Fruit fly (Drosophila melanogaster) whole organism, embryonic: Measurements from ENCODE around the gene CG6441.
A peak's percentile ranks its signal among the peaks of the same experiment; 100 is the strongest.

Experiments
- Asciz ChIP-seq: fragments of 200-800 bp; sonication (Bioruptor generic); optimal IDR thresholded peaks from 2 replicates; lab custom pipeline; 2017; ENCODE audit warnings: missing biosample characterization, mild to moderate bottlenecking, missing genetic modification characterization, missing genetic modification reagents
- BtbVII ChIP-seq: fragments of 200-800 bp; sonication (Bioruptor generic); optimal IDR thresholded peaks from 3 replicates; lab custom pipeline; 2017; ENCODE audit warnings: missing biosample characterization, mild to moderate bottlenecking, missing genetic modification characterization
- CG10366 ChIP-seq: fragments of 200-800 bp; sonication (Bioruptor generic); IDR thresholded peaks from 2 replicates; pipeline ENCODE4 v1.3.6; 2022; ENCODE audit warnings: missing biosample characterization, missing genetic modification characterization
- CG10431 ChIP-seq: fragments of 200-800 bp; sonication (Bioruptor generic); optimal IDR thresholded peaks from 3 replicates; lab custom pipeline; 2018; ENCODE audit warnings: missing biosample characterization, mild to moderate bottlenecking, missing genetic modification characterization
- CG10565 ChIP-seq: fragments of 200-800 bp; sonication (Bioruptor generic); optimal IDR thresholded peaks from 3 replicates; lab custom pipeline; 2016; ENCODE audit warnings: missing biosample characterization, mild to moderate bottlenecking, missing genetic modification characterization
- CG10959 ChIP-seq: fragments of 200-800 bp; sonication (Bioruptor generic); IDR thresholded peaks from 2 replicates; pipeline ENCODE4 v1.3.6; 2022; ENCODE audit warnings: missing biosample characterization, missing genetic modification characterization
- CG10979 ChIP-seq: fragments of 200-800 bp; sonication (Bioruptor generic); optimal IDR thresholded peaks from 2 replicates; lab custom pipeline; 2018; ENCODE audit warnings: missing biosample characterization, mild to moderate bottlenecking, missing genetic modification characterization, moderate library complexity
- CG11085 ChIP-seq: fragments of 200-800 bp; sonication (Bioruptor generic); IDR thresholded peaks from 2 replicates; pipeline ENCODE4 v1.3.6; 2022; ENCODE audit warnings: missing biosample characterization, missing genetic modification characterization
- CG11560 ChIP-seq: fragments of 200-800 bp; sonication (Bioruptor generic); IDR thresholded peaks from 3 replicates; pipeline ENCODE4 v1.3.6; 2022; ENCODE audit warnings: missing biosample characterization, missing genetic modification characterization
- CG11723 ChIP-seq: fragments of 200-800 bp; sonication (Bioruptor generic); optimal IDR thresholded peaks from 2 replicates; lab custom pipeline; 2017; ENCODE audit warnings: missing biosample characterization, mild to moderate bottlenecking, missing genetic modification characterization
- CG2120 ChIP-seq: fragments of 200-800 bp; sonication (Bioruptor generic); optimal IDR thresholded peaks from 3 replicates; lab custom pipeline; 2016; ENCODE audit warnings: missing biosample characterization, missing genetic modification characterization
- CG30020 ChIP-seq: fragments of 200-800 bp; optimal IDR thresholded peaks from 2 replicates; lab custom pipeline; 2019; ENCODE audit warnings: missing biosample characterization, mild to moderate bottlenecking, missing genetic modification characterization, moderate library complexity
- CG34224 ChIP-seq: fragments of 200-800 bp; sonication (Bioruptor generic); IDR thresholded peaks from 3 replicates; pipeline ENCODE4 v1.3.6; 2022; ENCODE audit warnings: missing biosample characterization, missing genetic modification characterization; ENCODE audit not compliant: partially characterized antibody
- CG3726 ChIP-seq: fragments of 200-800 bp; sonication (Bioruptor generic); IDR thresholded peaks from 3 replicates; pipeline ENCODE4, ENCODE4 v1.3.6; 2022; ENCODE audit warnings: missing biosample characterization, missing genetic modification characterization
- CG3838 ChIP-seq: fragments of 200-800 bp; sonication (Bioruptor generic); optimal IDR thresholded peaks from 3 replicates; lab custom pipeline; 2016; ENCODE audit warnings: missing biosample characterization, missing genetic modification characterization
- CG3995 ChIP-seq: fragments of 200-800 bp; sonication (Bioruptor generic); optimal IDR thresholded peaks from 3 replicates; lab custom pipeline; 2016; ENCODE audit warnings: missing biosample characterization, missing genetic modification characterization
- CG4617 ChIP-seq: fragments of 200-800 bp; sonication (Bioruptor generic); optimal IDR thresholded peaks from 3 replicates; lab custom pipeline; 2016; ENCODE audit warnings: missing biosample characterization, missing genetic modification characterization, borderline replicate concordance
- CG4820 ChIP-seq: fragments of 200-800 bp; sonication (Bioruptor generic); optimal IDR thresholded peaks from 3 replicates; lab custom pipeline; 2016; ENCODE audit warnings: missing biosample characterization, missing genetic modification characterization
- CG5180 ChIP-seq: fragments of 200-800 bp; sonication (Bioruptor generic); optimal IDR thresholded peaks from 3 replicates; lab custom pipeline; 2017; ENCODE audit warnings: missing biosample characterization, missing genetic modification characterization, mild to moderate bottlenecking, moderate library complexity, missing genetic modification reagents
- CG7786 ChIP-seq: fragments of 200-800 bp; sonication (Bioruptor generic); optimal IDR thresholded peaks from 2 replicates; lab custom pipeline; 2016; ENCODE audit warnings: missing biosample characterization, missing genetic modification characterization
- CG8765 ChIP-seq: fragments of 200-800 bp; sonication (Bioruptor generic); IDR thresholded peaks from 2 replicates; pipeline ENCODE4 v1.3.6; 2022; ENCODE audit warnings: missing biosample characterization, missing genetic modification characterization
- CG9215 ChIP-seq: fragments of 200-800 bp; sonication (Bioruptor generic); IDR thresholded peaks from 2 replicates; pipeline ENCODE4 v1.3.6; 2022; ENCODE audit warnings: missing biosample characterization, missing genetic modification characterization
- Camta ChIP-seq: fragments of 200-800 bp; sonication (Bioruptor generic); optimal IDR thresholded peaks from 2 replicates; lab custom pipeline; 2016; ENCODE audit warnings: missing biosample characterization, missing genetic modification characterization
- D ChIP-seq, 2 experiments: fragments of 200-800 bp in 1 of 2; fragments of >200 bp in 1 of 2; sonication (Bioruptor generic) in 1 of 2; optimal IDR thresholded peaks; 2 replicates in 1 of 2; 3 replicates in 1 of 2; lab custom pipeline; 2017; ENCODE audit warnings: mild to moderate bottlenecking in 1 of 2, missing biosample characterization in 1 of 2, missing genetic modification characterization in 1 of 2, missing genetic modification reagents in 1 of 2
- Deaf1 ChIP-seq: fragments of 200-800 bp; optimal IDR thresholded peaks from 3 replicates; lab custom pipeline; 2019; ENCODE audit warnings: missing biosample characterization, mild to moderate bottlenecking, missing genetic modification characterization, moderate library complexity
- Dll ChIP-seq: fragments of 200-800 bp; sonication (Bioruptor generic); IDR thresholded peaks from 4 replicates; pipeline ENCODE4 v1.3.6; 2022; ENCODE audit warnings: missing biosample characterization, missing genetic modification characterization; ENCODE audit not compliant: partially characterized antibody
- Drgx ChIP-seq: fragments of 200-800 bp; sonication (Bioruptor generic); IDR thresholded peaks from 2 replicates; pipeline ENCODE4 v1.3.6; 2022; ENCODE audit warnings: missing biosample characterization, missing genetic modification characterization
- ERR ChIP-seq: fragments of 200-800 bp; sonication (Bioruptor generic); optimal IDR thresholded peaks from 2 replicates; lab custom pipeline; 2016; ENCODE audit warnings: missing biosample characterization, missing genetic modification characterization
- Fer1 ChIP-seq: fragments of 200-800 bp; sonication (Bioruptor generic); optimal IDR thresholded peaks from 2 replicates; lab custom pipeline; 2017; ENCODE audit warnings: missing biosample characterization, mild to moderate bottlenecking, missing genetic modification characterization
- Hmx ChIP-seq: fragments of 200-800 bp; sonication (Bioruptor generic); optimal IDR thresholded peaks from 2 replicates; lab custom pipeline; 2016; ENCODE audit warnings: missing biosample characterization, missing genetic modification characterization
- Hr3 ChIP-seq: fragments of 200-800 bp; sonication (Bioruptor generic); optimal IDR thresholded peaks from 3 replicates; lab custom pipeline; 2016; ENCODE audit warnings: missing biosample characterization, missing genetic modification characterization
- Spps ChIP-seq: fragments of 200-800 bp; sonication (Bioruptor generic); optimal IDR thresholded peaks from 2 replicates; lab custom pipeline; 2018; ENCODE audit warnings: missing biosample characterization, mild to moderate bottlenecking, missing genetic modification characterization
- Sry-δ ChIP-seq: fragments of 200-800 bp; sonication (Bioruptor generic); optimal IDR thresholded peaks from 2 replicates; lab custom pipeline; 2016; ENCODE audit warnings: missing biosample characterization, missing genetic modification characterization
- ase ChIP-seq: fragments of 200-800 bp; sonication (Bioruptor generic); IDR thresholded peaks from 3 replicates; pipeline ENCODE4 v1.3.6; 2022; ENCODE audit warnings: missing biosample characterization, missing genetic modification characterization
- cato ChIP-seq: fragments of 200-800 bp; sonication (Bioruptor generic); optimal IDR thresholded peaks from 2 replicates; lab custom pipeline; 2016; ENCODE audit warnings: missing biosample characterization, missing genetic modification characterization, borderline replicate concordance
- gcm ChIP-seq: fragments of 200-800 bp; sonication (Bioruptor generic); optimal IDR thresholded peaks from 2 replicates; lab custom pipeline; 2019; ENCODE audit warnings: missing biosample characterization, mild to moderate bottlenecking, missing genetic modification characterization, moderate library complexity
- hth ChIP-seq: fragments of >200 bp; optimal IDR thresholded peaks from 2 replicates; lab custom pipeline; 2017; ENCODE audit warnings: inconsistent platforms
- maf-S ChIP-seq: fragments of 200-800 bp; sonication (Bioruptor generic); optimal IDR thresholded peaks from 2 replicates; lab custom pipeline; 2016; ENCODE audit warnings: missing biosample characterization, missing genetic modification characterization
- mam ChIP-seq: fragments of 200-800 bp; sonication (Bioruptor generic); optimal IDR thresholded peaks from 3 replicates; lab custom pipeline; 2016; ENCODE audit warnings: missing biosample characterization, missing genetic modification characterization
- nerfin-2 ChIP-seq: fragments of 200-800 bp; sonication (Bioruptor generic); IDR thresholded peaks from 2 replicates; pipeline ENCODE4 v1.3.6; 2022; ENCODE audit warnings: missing biosample characterization, missing genetic modification characterization; ENCODE audit not compliant: partially characterized antibody
- pzg ChIP-seq: fragments of 200-800 bp; sonication (Bioruptor generic); optimal IDR thresholded peaks from 3 replicates; lab custom pipeline; 2018; ENCODE audit warnings: missing biosample characterization, mild to moderate bottlenecking, missing genetic modification characterization, moderate library complexity
- ro ChIP-seq: fragments of 200-800 bp; sonication (Bioruptor generic); IDR thresholded peaks from 2 replicates; pipeline ENCODE4 v1.3.6; 2022; ENCODE audit warnings: missing biosample characterization, missing genetic modification characterization
- run ChIP-seq: fragments of 200-800 bp; sonication (Bioruptor generic); optimal IDR thresholded peaks from 3 replicates; lab custom pipeline; 2018; ENCODE audit warnings: missing biosample characterization, mild to moderate bottlenecking, missing genetic modification characterization
- seq ChIP-seq: fragments of 200-800 bp; sonication (Bioruptor generic); IDR thresholded peaks from 2 replicates; pipeline ENCODE4 v1.3.6; 2022; ENCODE audit warnings: missing biosample characterization, missing genetic modification characterization
- sim ChIP-seq: fragments of 200-800 bp; sonication (Bioruptor generic); IDR thresholded peaks from 2 replicates; pipeline ENCODE4 v1.3.6; 2022; ENCODE audit warnings: missing biosample characterization, missing genetic modification characterization
- sisA ChIP-seq: fragments of 200-800 bp; sonication (Bioruptor generic); IDR thresholded peaks from 2 replicates; pipeline ENCODE4 v1.3.6; 2022; ENCODE audit warnings: missing biosample characterization, missing genetic modification characterization
- tgo ChIP-seq: fragments of 200-800 bp; sonication (Bioruptor generic); IDR thresholded peaks from 3 replicates; pipeline ENCODE4 v1.3.6; 2022; ENCODE audit warnings: missing biosample characterization, missing genetic modification characterization
- trem ChIP-seq: fragments of 200-800 bp; optimal IDR thresholded peaks from 3 replicates; lab custom pipeline; 2019; ENCODE audit warnings: missing biosample characterization, mild to moderate bottlenecking, missing genetic modification characterization, moderate library complexity
- vvl ChIP-seq: fragments of 200-800 bp; sonication (Bioruptor generic); IDR thresholded peaks from 2 replicates; pipeline ENCODE4 v1.3.6; 2022; ENCODE audit warnings: missing biosample characterization, missing genetic modification characterization
- zf30C ChIP-seq: fragments of 200-800 bp; sonication (Bioruptor generic); optimal IDR thresholded peaks from 3 replicates; lab custom pipeline; 2018; ENCODE audit warnings: missing biosample characterization, mild to moderate bottlenecking, missing genetic modification characterization
- zfh2 ChIP-seq: fragments of 200-800 bp; sonication (Bioruptor generic); optimal IDR thresholded peaks from 2 replicates; lab custom pipeline; 2016; ENCODE audit warnings: missing biosample characterization, missing genetic modification characterization

Gene CG6441

DNA sequence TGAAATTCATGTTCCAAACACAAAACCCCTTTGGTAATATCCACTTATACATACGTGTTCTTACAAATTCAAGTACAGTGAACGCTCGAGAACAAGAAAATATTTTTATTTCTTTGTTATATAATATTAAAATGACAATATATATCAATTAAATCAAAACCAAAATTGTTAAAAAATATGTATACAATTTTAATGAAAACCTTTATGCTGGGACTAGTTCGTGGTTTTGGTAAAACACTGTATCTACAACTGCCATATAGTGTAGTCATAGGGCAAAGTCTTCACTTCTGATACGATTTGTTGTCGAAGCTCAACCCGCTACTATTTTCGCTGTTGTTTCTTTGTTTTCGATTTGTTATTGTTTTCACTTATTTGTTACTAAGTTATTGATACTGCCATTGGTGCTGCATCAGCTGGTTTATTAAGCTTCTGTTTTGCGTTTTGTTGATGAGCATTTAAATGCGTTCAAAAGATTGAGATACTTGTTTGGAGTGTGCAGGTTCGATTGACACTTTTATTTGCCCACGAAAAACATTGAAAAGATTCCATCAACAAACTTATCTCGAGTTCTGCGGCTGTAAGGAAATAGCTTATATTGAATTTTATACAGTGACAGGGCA lies 39.7 kb upstream of the CG6441 start (continued):
- TF ChIP-seq CG2120 (GFP tag; lab: Kevin White, UChicago) (peak; percentile 28), Hr3 (no peak), Spps (tag; lab: Kevin White, UChicago) (no peak), Deaf1 (no peak), CG5180 (GFP tag; lab: Kevin White, UChicago) (no peak), hth (no peak), seq (GFP tag; lab: Robert Waterston, UW) (peak; percentile 69), BtbVII (GFP tag; lab: Kevin White, UChicago) (peak; percentile 34), nerfin-2 (no peak), CG10431 (GFP tag; lab: Kevin White, UChicago) (no peak), CG3838 (no peak), CG10366 (GFP tag; lab: Robert Waterston, UW) (peak; percentile 14; the same call in 1 of the 2 replicates), sisA (GFP tag; lab: Robert Waterston, UW) (peak; percentile 43), CG11723 (GFP tag; lab: Kevin White, UChicago) (no peak), CG10979 (tag; lab: Kevin White, UChicago) (no peak), CG3995 (GFP tag; lab: Kevin White, UChicago) (no peak), D (optimal IDR thresholded peaks at IDR 0.05; lab: Kevin White, UChicago) (no peak), D (GFP tag; optimal IDR thresholded peaks at IDR 0.05; lab: Kevin White, UChicago) (no peak), pzg (GFP tag; lab: Kevin White, UChicago) (no peak), CG3726 (GFP tag; lab: Robert Waterston, UW) (no peak), CG8765 (GFP tag; lab: Robert Waterston, UW) (no peak), ERR (GFP tag; lab: Kevin White, UChicago) (no peak), tgo (GFP tag; lab: Robert Waterston, UW) (peak; percentile 64; the same call in 2 of the 3 replicates), CG34224 (GFP tag; lab: Robert Waterston, UW) (no peak), zf30C (GFP tag; lab: Kevin White, UChicago) (no peak), run (tag; lab: Kevin White, UChicago) (no peak), ro (no peak), Asciz (no peak), sim (GFP tag; lab: Robert Waterston, UW) (no peak), ase (no peak), CG4820 (GFP tag; lab: Kevin White, UChicago) (no peak), vvl (peak; percentile 78), Sry-δ (GFP tag; lab: Kevin White, UChicago) (no peak), Camta (GFP tag; lab: Kevin White, UChicago) (no peak), CG10959 (GFP tag; lab: Robert Waterston, UW) (no peak), CG4617 (GFP tag; lab: Kevin White, UChicago) (no peak), cato (no peak), zfh2 (GFP tag; lab: Kevin White, UChicago) (no peak), CG11560 (tag; lab: Robert Waterston, UW) (no peak), CG9215 (GFP tag; lab: Robert Waterston, UW) (peak; percentile 29; the same call in 1 of the 2 replicates), CG7786 (GFP tag; lab: Kevin White, UChicago) (no peak), gcm (GFP tag; lab: Kevin White, UChicago) (no peak), CG11085 (GFP tag; lab: Robert Waterston, UW) (peak; percentile 37; the same call in 1 of the 2 replicates), CG30020 (tag; lab: Kevin White, UChicago) (no peak), Hmx (GFP tag; lab: Kevin White, UChicago) (no peak), mam (no peak), maf-S (GFP tag; lab: Kevin White, UChicago) (no peak), Dll (no peak), trem (tag; lab: Kevin White, UChicago) (no peak), Fer1 (GFP tag; lab: Kevin White, UChicago) (peak; percentile 43), CG10565 (GFP tag; lab: Kevin White, UChicago) (no peak), Drgx (GFP tag; lab: Robert Waterston, UW) (peak; percentile 66)
